Worm (Caenorhabditis elegans): ENCODE data around the gene Y54G2A.52.

Y54G2A.52 gene

DNA sequence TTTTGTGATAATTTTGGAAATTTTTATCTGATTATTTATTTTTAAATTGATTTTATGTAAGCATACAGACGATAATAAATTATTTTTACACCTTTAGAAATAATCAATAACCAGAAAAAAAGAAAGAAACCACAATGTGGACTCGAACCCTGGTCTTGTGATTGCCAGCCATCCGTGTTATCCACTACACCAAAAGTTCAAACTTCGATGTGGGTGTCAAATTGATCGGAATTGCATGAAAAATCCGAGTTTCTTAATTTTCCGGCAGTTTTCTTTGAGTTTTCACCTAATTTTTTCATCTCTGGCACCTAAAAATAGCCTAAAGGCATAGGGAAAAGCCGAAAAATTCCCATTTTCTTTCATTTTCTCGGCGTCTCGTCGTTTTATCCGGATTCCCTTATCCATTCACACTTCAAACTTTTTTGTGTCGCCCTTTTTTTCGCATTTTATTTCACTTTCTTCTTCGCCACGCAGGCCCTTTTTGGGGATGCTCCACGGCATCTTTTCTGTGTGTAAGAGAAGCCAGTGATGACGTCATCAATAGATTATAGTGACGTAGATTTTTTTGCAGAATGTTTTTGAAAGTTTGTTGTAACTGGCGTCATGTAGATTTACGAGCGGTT is 51.0 kb downstream of the Y54G2A.52 start:
- TF ChIP-seq ref-1 (GFP tag; conservative IDR thresholded peaks at IDR 0.05) (no peak), flt-1 (GFP tag; IDR thresholded peaks at IDR 0.05) (no peak), T22C8.4 (GFP tag; IDR thresholded peaks at IDR 0.05) (no peak), tab-1 (GFP tag; IDR thresholded peaks at IDR 0.05) (no peak), ztf-29 (GFP tag; IDR thresholded peaks at IDR 0.05) (no peak), med-1 (GFP tag; optimal IDR thresholded peaks at IDR 0.05; ENCODE audit: insufficient read depth) (no peak), klf-2 (GFP tag; conservative IDR thresholded peaks at IDR 0.05) (no peak)
